Worm (Caenorhabditis elegans): Measurements from ENCODE around the gene fip-3.

- TF ChIP-seq unc-120 (tag; optimal IDR thresholded peaks at IDR 0.05; ENCODE audit: poor library complexity, severe bottlenecking), result peak; percentile 17
- no peak for TF ChIP-seq unc-39 (tag; optimal IDR thresholded peaks at IDR 0.05)
- no peak for TF ChIP-seq lin-13 (tag; optimal IDR thresholded peaks at IDR 0.05)
Observed at ce11 chrIII:8556836-8557385, 32.4 kb downstream of the fip-3 start, which contains the start of gene C02D5.2.

Data from whole organism, mixed stage, embryonic.